Worm (Caenorhabditis elegans): ENCODE results near the gene pqe-1.
A peak's percentile ranks its signal among the peaks of the same experiment; 100 is the strongest.

Gene pqe-1

DNA sequence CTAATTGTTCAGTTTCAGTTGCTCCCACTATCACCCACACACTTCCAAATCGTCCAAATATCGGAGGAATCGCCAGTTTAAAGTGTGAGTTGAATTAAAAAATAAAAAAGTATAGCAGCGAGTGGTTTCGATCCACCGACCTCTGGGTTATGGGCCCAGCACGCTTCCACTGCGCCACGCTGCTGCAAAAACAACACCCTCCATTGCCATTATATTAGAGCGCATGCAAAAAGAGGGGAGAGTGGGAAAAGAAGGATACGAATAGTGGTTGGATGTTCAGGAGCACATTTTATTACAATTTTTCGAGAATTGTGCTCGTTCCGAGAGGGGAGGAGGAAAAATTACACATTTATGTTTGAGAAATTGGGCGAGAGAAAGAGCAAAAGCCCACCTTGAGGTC lies 16.2 kb upstream of the pqe-1 start (continued):
- TF ChIP-seq daf-16 (GFP tag; optimal IDR thresholded peaks at IDR 0.05): peak; percentile 78 to 86
- TF ChIP-seq daf-16 (tag; optimal IDR thresholded peaks at IDR 0.05): peak; percentile 46
- TF ChIP-seq duxl-1 (tag; optimal IDR thresholded peaks at IDR 0.05; ENCODE audit: poor library complexity): peak; percentile 71
- no peak for TF ChIP-seq lsy-2 (tag; optimal IDR thresholded peaks at IDR 0.05)
- TF ChIP-seq aha-1 (tag): no peak
- TF ChIP-seq ztf-11 (tag; optimal IDR thresholded peaks at IDR 0.05): no peak
- peak; percentile 79 for TF ChIP-seq zfp-3 (GFP tag; conservative IDR thresholded peaks at IDR 0.05)
- TF ChIP-seq hlh-30 (tag; optimal IDR thresholded peaks at IDR 0.05; ENCODE audit: insufficient read depth): peak; percentile 13
- TF ChIP-seq jun-1 (tag; optimal IDR thresholded peaks at IDR 0.05): no peak
- no peak for TF ChIP-seq nhr-77 (tag; optimal IDR thresholded peaks at IDR 0.05)
- peak; percentile 90 for TF ChIP-seq arid-1 (GFP tag; conservative IDR thresholded peaks at IDR 0.05)
- TF ChIP-seq mdt-29 (GFP tag; IDR thresholded peaks at IDR 0.05): peak; percentile 71
- peak; percentile 80 for TF ChIP-seq mxl-2 (GFP tag; conservative IDR thresholded peaks at IDR 0.05)
- TF ChIP-seq skn-1 (tag; optimal IDR thresholded peaks at IDR 0.05): no peak
- no peak for TF ChIP-seq mxl-3 (GFP tag; optimal IDR thresholded peaks at IDR 0.05)
- no peak for TF ChIP-seq cey-2 (tag; optimal IDR thresholded peaks at IDR 0.05; ENCODE audit: borderline replicate concordance, insufficient read depth)
- TF ChIP-seq lim-7 (GFP tag; IDR thresholded peaks at IDR 0.05): peak; percentile 96
- no peak for TF ChIP-seq unc-39 (tag; optimal IDR thresholded peaks at IDR 0.05)
- no peak for TF ChIP-seq nhr-25 (tag; optimal IDR thresholded peaks at IDR 0.05; ENCODE audit: borderline replicate concordance, insufficient read depth)
- peak; percentile 69 for TF ChIP-seq spr-3 (GFP tag; optimal IDR thresholded peaks at IDR 0.05)
- TF ChIP-seq saeg-2 (GFP tag; IDR thresholded peaks at IDR 0.05): no peak
- peak; percentile 85 for TF ChIP-seq php-3 (GFP tag; IDR thresholded peaks at IDR 0.05)
- 0 out of 2 replicates have a peak, but pooled peaks have one; percentile 59 for TF ChIP-seq madf-9 (GFP tag; conservative IDR thresholded peaks at IDR 0.05)
- TF ChIP-seq Y105C5A.15 (GFP tag; IDR thresholded peaks at IDR 0.05): 0 out of 2 replicates have a peak, but pooled peaks have one; percentile 47
- peak in 1 of 2 experiments; percentile 52 for TF ChIP-seq mdl-1 (tag; optimal IDR thresholded peaks at IDR 0.05)
- TF ChIP-seq hmg-1.1 (GFP tag; IDR thresholded peaks at IDR 0.05): peak; percentile 86
- TF ChIP-seq Y48G9A.11 (GFP tag; IDR thresholded peaks at IDR 0.05): peak; percentile 79
- TF ChIP-seq mep-1 (tag; optimal IDR thresholded peaks at IDR 0.05): peak; percentile 64
- TF ChIP-seq hlh-11 (tag; optimal IDR thresholded peaks at IDR 0.05): no peak
- peak; percentile 90 for TF ChIP-seq pha-4 (GFP tag; IDR thresholded peaks at IDR 0.05)
- TF ChIP-seq pha-4 (tag; optimal IDR thresholded peaks at IDR 0.05): no peak
- no peak for TF ChIP-seq nhr-237 (tag; optimal IDR thresholded peaks at IDR 0.05)
- TF ChIP-seq F49E8.2 (tag; optimal IDR thresholded peaks at IDR 0.05; ENCODE audit: borderline replicate concordance): peak; percentile 35
- TF ChIP-seq nhr-6 (tag; optimal IDR thresholded peaks at IDR 0.05): no peak
- peak; percentile 97 for TF ChIP-seq dmd-8 (GFP tag; IDR thresholded peaks at IDR 0.05)
- TF ChIP-seq nhr-10 (tag; optimal IDR thresholded peaks at IDR 0.05): no peak
- TF ChIP-seq F44E2.7 (GFP tag; IDR thresholded peaks at IDR 0.05): peak; percentile 68; the same call in 1 of the 2 replicates
- peak; percentile 51 for TF ChIP-seq F37D6.2 (tag; optimal IDR thresholded peaks at IDR 0.05)
- peak; percentile 22 for TF ChIP-seq ceh-32 (tag; optimal IDR thresholded peaks at IDR 0.05; ENCODE audit: poor library complexity)

DNA sequence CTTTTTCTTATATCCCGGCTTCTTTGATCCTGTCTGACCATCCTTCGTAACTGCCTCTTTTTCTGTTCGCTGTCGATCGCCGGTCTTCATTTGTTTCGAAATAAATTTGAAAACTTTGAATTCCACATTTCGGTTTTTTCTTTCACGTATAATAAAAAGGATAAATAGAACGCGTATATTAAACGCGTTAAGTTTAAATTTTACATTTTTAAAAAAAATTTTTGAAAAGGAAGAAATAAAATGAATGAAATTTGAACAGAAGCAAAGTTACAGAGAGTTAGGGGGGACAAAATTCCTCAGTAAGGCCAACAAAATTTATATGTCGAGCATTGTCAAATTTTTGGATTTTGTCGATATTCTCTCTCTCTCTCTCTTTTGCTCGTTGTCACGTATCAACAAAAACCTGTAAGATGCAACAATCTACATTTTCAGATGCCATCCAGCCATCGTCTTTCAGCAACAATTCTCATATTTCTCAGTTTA lies 9.2 kb upstream of the pqe-1 start, which contains the start of the genes T15B12.2 and F52C9.5:
TSS of gene T15B12.2 (minus strand) at position 101 of the 483 bp plus-strand sequence.
TSS of gene F52C9.5 (plus strand) at position 433 of the 483 bp plus-strand sequence.
- TF ChIP-seq F37D6.2 (tag; optimal IDR thresholded peaks at IDR 0.05): no peak

All from whole organism, L4 larva.